Worm (Caenorhabditis elegans) whole organism, midembryonic: ENCODE data around the gene tag-281.

ENCODE experiments used
- cog-1 ChIP-seq: sonication (generic microtip); optimal IDR thresholded peaks from 2 replicates; lab custom pipeline; 2016; ENCODE audit warnings: missing genetic modification characterization, missing compliant biosample characterization
- flt-1 ChIP-seq: fragments of 200-800 bp; sonication (Bioruptor generic); IDR thresholded peaks from 2 replicates; pipeline ENCODE4 v1.3.6; 2022; ENCODE audit warnings: missing genetic modification characterization, missing compliant biosample characterization
- klf-2 ChIP-seq: fragments of 200-800 bp; sonication (Bioruptor generic); conservative IDR thresholded peaks from 2 replicates; pipeline ENCODE4 v1.3.6; 2022; ENCODE audit warnings: missing genetic modification reagents, missing genetic modification characterization, missing compliant biosample characterization
- tab-1 ChIP-seq: fragments of 200-800 bp; sonication (Bioruptor generic); IDR thresholded peaks from 2 replicates; pipeline ENCODE4 v1.3.6; 2022; ENCODE audit warnings: missing genetic modification characterization, missing compliant biosample characterization
- ztf-23 ChIP-seq: fragments of 200-800 bp; sonication (Bioruptor generic); IDR thresholded peaks from 2 replicates; pipeline ENCODE4 v1.3.6; 2022; ENCODE audit warnings: missing genetic modification reagents, missing genetic modification characterization, missing compliant biosample characterization
- ztf-29 ChIP-seq: fragments of 200-800 bp; sonication (Bioruptor generic); IDR thresholded peaks from 2 replicates; pipeline ENCODE4 v1.3.6; 2022; ENCODE audit warnings: missing genetic modification reagents, missing genetic modification characterization, missing compliant biosample characterization

ce11 chrII:12435202-12435872, 24.2 kb upstream of the tag-281 start:
- TF ChIP-seq tab-1 (GFP tag; lab: Robert Waterston, UW) (no peak), cog-1 (tag; lab: Kevin White, UChicago) (no peak), klf-2 (GFP tag; lab: Robert Waterston, UW) (no peak), ztf-23 (GFP tag; lab: Robert Waterston, UW) (no peak), flt-1 (GFP tag; lab: Robert Waterston, UW) (no peak), ztf-29 (GFP tag; lab: Robert Waterston, UW) (no peak)
